Worm (Caenorhabditis elegans): ENCODE results near the gene clec-202.

DNA sequence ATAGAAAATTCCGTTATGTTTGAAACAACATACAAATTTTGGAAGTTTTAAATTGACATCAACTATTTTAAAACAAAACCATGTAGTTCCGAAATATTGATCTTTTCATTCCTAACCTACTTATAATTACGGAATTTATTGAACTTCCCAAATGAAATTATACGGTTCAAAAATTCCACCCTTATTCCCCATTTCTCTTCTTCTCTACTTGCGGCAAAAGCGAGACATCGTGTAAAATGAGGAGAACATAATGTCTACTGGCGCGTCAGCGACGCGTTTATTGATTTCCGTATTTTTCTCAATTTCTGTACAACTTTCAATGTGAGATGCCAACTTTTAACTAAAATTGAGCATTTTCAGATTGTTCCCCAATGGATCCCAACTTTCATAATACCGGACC, 32.4 kb upstream of the clec-202 start, which contains the start of gene ceh-88:
- TF ChIP-seq aly-2 (tag; optimal IDR thresholded peaks at IDR 0.05) (no peak), hlh-11 (tag; optimal IDR thresholded peaks at IDR 0.05) (no peak), unc-130 (GFP tag; optimal IDR thresholded peaks at IDR 0.05) (no peak), lim-7 (GFP tag; IDR thresholded peaks at IDR 0.05) (no peak)
